Fruit fly (Drosophila melanogaster): ENCODE data around the gene CG13843.

dm6 chr3R:22596450-22596849 lies 12.8 kb upstream of the CG13843 start:
- TF ChIP-seq Myc (optimal IDR thresholded peaks at IDR 0.05) = no peak
- TF ChIP-seq ttk (optimal IDR thresholded peaks at IDR 0.05) = no peak
- TF ChIP-seq psq (optimal IDR thresholded peaks at IDR 0.05) = no peak
- no peak for TF ChIP-seq Sin3A (optimal IDR thresholded peaks at IDR 0.05)

All from Kc167 (cell line).